Worm (Caenorhabditis elegans): ENCODE results near the gene F55C5.17.

F55C5.17 gene

DNA sequence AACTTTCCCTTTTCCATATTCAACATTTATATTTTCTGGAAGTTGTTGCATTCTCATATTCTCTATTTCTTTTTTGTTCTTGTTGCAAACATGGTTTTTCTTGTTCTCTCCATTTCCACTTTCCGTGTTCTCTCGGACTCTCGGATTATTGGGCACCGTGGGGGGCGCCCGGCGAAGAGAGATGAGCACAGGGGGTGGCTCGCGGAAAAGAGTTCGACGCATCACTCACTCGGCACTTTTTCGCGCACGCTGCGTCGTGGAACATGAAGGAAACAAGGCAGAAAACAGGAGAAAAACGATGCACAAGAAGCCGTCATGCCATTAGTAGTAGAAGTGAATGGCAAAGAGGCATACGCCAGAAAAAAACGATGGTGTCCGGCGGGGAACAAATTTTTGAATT, 24.3 kb downstream of the F55C5.17 start:
- TF ChIP-seq nhr-11 (tag; optimal IDR thresholded peaks at IDR 0.05) (no peak), C34F6.9 (tag; optimal IDR thresholded peaks at IDR 0.05) (peak; percentile 15), unc-55 (GFP tag; optimal IDR thresholded peaks at IDR 0.05) (peak; percentile 6), egl-27 (tag; optimal IDR thresholded peaks at IDR 0.05) (no peak), nhr-10 (tag; optimal IDR thresholded peaks at IDR 0.05) (no peak), mab-5 (tag; optimal IDR thresholded peaks at IDR 0.05) (peak; percentile 9)

DNA sequence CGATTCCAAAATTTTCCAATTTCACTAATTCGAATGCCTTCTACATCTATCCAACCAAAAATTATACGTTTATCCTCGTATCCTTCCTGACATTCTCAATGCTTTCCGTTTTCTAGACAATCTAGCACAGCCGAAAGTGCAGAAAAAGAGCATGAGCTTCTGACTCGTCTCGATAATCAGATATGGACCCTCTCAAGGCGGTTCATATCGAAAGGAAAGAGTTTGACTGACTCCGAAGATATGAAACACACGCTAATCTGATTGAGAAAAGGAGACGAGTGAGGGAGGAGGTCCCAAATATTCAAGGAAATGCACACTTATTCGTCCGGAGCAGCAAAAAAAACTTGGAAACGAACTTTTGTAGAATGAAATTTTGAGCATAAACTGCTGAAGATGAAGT, 26.8 kb downstream of the F55C5.17 start:
- no peak for TF ChIP-seq R02D3.7 (tag; optimal IDR thresholded peaks at IDR 0.05)
- no peak for TF ChIP-seq lsy-2 (tag; optimal IDR thresholded peaks at IDR 0.05)
- TF ChIP-seq nhr-237 (tag; optimal IDR thresholded peaks at IDR 0.05): no peak
- no peak for TF ChIP-seq ceh-82 (tag; optimal IDR thresholded peaks at IDR 0.05)
- TF ChIP-seq sma-3 (GFP tag; optimal IDR thresholded peaks at IDR 0.05): no peak
- TF ChIP-seq Y55F3AM.14 (GFP tag; optimal IDR thresholded peaks at IDR 0.05): no peak
- TF ChIP-seq nhr-12 (tag; optimal IDR thresholded peaks at IDR 0.05): no peak
- no peak for TF ChIP-seq elt-1 (tag; optimal IDR thresholded peaks at IDR 0.05)
- no peak for TF ChIP-seq sem-4 (tag; optimal IDR thresholded peaks at IDR 0.05)
- no peak for TF ChIP-seq zag-1 (tag; optimal IDR thresholded peaks at IDR 0.05)
- TF ChIP-seq egl-27 (tag; optimal IDR thresholded peaks at IDR 0.05): no peak

DNA sequence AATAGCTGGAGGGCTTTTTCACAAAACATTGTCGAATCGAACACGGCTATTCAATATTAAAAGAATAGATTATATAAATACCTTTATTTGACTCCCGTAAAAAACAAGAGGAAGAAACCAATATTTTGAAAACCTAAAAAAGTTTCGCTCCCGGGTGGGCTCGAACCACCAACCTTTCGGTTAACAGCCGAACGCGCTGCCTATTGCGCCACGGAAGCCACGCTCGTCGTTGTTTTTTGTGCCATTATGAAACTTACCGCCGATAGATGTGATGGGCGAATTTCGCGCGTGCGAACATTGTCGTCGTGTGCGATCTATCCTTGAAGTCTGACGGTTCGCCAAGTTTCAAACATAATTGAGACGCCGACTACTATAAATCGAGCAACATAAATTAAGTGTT, 29.5 kb downstream of the F55C5.17 start:
- peak; percentile 15 for TF ChIP-seq F13H6.1 (tag; optimal IDR thresholded peaks at IDR 0.05)
- TF ChIP-seq nhr-129 (tag; optimal IDR thresholded peaks at IDR 0.05): peak; percentile 42
- no peak for TF ChIP-seq ceh-82 (tag; optimal IDR thresholded peaks at IDR 0.05)
- peak in 1 of 2 experiments; percentile 30 for TF ChIP-seq lsy-2 (tag; optimal IDR thresholded peaks at IDR 0.05)
- peak; percentile 43 for TF ChIP-seq sma-9 (GFP tag; optimal IDR thresholded peaks at IDR 0.05)
- TF ChIP-seq sma-9 (tag; optimal IDR thresholded peaks at IDR 0.05): no peak
- TF ChIP-seq sem-4 (tag; optimal IDR thresholded peaks at IDR 0.05): no peak
- peak; percentile 41 for TF ChIP-seq unc-55 (GFP tag; optimal IDR thresholded peaks at IDR 0.05)
- peak; percentile 21 for TF ChIP-seq crh-2 (tag; optimal IDR thresholded peaks at IDR 0.05)

DNA sequence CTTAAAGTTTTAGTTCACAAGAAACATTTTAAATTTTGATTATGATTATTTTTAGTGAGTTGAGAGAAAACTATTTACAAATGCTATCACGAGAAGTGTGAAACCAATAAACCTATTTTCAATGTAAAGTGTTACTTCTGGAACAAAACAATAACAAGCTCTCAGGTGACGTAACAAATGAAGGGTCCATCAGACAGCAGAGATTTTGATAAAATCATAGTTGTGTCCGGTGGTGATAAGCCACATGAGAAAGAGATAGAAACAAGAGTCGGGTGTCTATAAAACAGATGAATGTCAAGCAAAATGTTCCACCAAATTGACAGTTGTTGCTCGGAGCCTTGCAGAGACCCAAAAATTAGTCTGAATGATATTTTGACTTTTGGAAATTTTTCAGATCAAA, 32.0 kb downstream of the F55C5.17 start:
- TF ChIP-seq mbf-1 (tag; optimal IDR thresholded peaks at IDR 0.05): no peak
- no peak for TF ChIP-seq elt-1 (tag; optimal IDR thresholded peaks at IDR 0.05)
- no peak for TF ChIP-seq ama-1 (optimal IDR thresholded peaks at IDR 0.05)
- peak in 1 of 2 experiments; percentile 49 for TF ChIP-seq lsy-2 (tag; optimal IDR thresholded peaks at IDR 0.05)
- no peak for TF ChIP-seq nhr-21 (tag; optimal IDR thresholded peaks at IDR 0.05)
- no peak for TF ChIP-seq gmeb-1 (tag; optimal IDR thresholded peaks at IDR 0.05)
- TF ChIP-seq egl-27 (tag; optimal IDR thresholded peaks at IDR 0.05): no peak
- TF ChIP-seq ztf-1 (GFP tag; conservative IDR thresholded peaks at IDR 0.05): no peak
- TF ChIP-seq peb-1 (tag; optimal IDR thresholded peaks at IDR 0.05): no peak
- no peak for TF ChIP-seq nhr-237 (tag; optimal IDR thresholded peaks at IDR 0.05)
- TF ChIP-seq nhr-11 (tag; optimal IDR thresholded peaks at IDR 0.05): no peak
- TF ChIP-seq lin-13 (GFP tag; optimal IDR thresholded peaks at IDR 0.05): no peak
- no peak for TF ChIP-seq R02D3.7 (tag; optimal IDR thresholded peaks at IDR 0.05)
- peak; percentile 37 for TF ChIP-seq nhr-129 (tag; optimal IDR thresholded peaks at IDR 0.05)
- no peak for TF ChIP-seq lin-11 (tag; optimal IDR thresholded peaks at IDR 0.05)
- TF ChIP-seq aly-2 (tag; optimal IDR thresholded peaks at IDR 0.05): no peak
- no peak for TF ChIP-seq zag-1 (tag; optimal IDR thresholded peaks at IDR 0.05)
- no peak for TF ChIP-seq skn-1 (tag; optimal IDR thresholded peaks at IDR 0.05)
- no peak for TF ChIP-seq nhr-25 (tag; optimal IDR thresholded peaks at IDR 0.05)
- no peak for TF ChIP-seq F13H6.1 (tag; optimal IDR thresholded peaks at IDR 0.05)
- peak; percentile 2 for TF ChIP-seq C34F6.9 (tag; optimal IDR thresholded peaks at IDR 0.05)
- TF ChIP-seq nhr-6 (tag; optimal IDR thresholded peaks at IDR 0.05): no peak
- TF ChIP-seq lin-39 (tag; optimal IDR thresholded peaks at IDR 0.05): no peak
- TF ChIP-seq mdl-1 (tag; optimal IDR thresholded peaks at IDR 0.05): no peak

DNA sequence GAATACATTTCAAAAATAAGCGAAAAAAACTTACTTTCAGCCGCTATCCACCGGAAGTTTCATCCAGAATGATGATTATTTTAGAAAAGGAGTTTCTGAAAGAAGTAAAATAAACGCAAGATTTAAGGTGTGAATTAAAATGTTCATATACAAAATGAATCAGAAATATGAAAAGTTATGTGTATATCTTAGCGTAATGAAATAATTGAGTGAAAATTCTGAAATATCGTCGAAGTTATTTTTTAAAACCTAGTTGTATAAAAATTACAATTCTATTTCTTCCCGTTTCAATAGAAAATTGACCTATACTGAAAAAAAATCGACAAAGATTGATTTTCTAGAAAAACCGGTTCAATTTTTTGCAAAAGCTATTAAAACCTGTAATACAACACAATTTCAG, 35.6 kb downstream of the F55C5.17 start, which contains the start of gene twk-13:
Gene twk-13, minus strand, starts transcription at position 101 of the 400 bp plus-strand sequence.
- no peak for TF ChIP-seq blmp-1 (tag; optimal IDR thresholded peaks at IDR 0.05; ENCODE audit: insufficient read depth)
- no peak for TF ChIP-seq skn-1 (tag; optimal IDR thresholded peaks at IDR 0.05)
- TF ChIP-seq ceh-82 (tag; optimal IDR thresholded peaks at IDR 0.05): no peak
- TF ChIP-seq nhr-21 (tag; optimal IDR thresholded peaks at IDR 0.05): no peak
- TF ChIP-seq R02D3.7 (tag; optimal IDR thresholded peaks at IDR 0.05): no peak
- no peak for TF ChIP-seq mdl-1 (tag; optimal IDR thresholded peaks at IDR 0.05)
- TF ChIP-seq unc-55 (GFP tag; optimal IDR thresholded peaks at IDR 0.05): no peak

All from whole organism, L2 larva.